Fruit fly (Drosophila melanogaster) whole organism, embryonic: ENCODE data around the gene Taf11.

Source experiments
- Blimp-1 ChIP-seq: fragments of 200-800 bp; sonication (Bioruptor generic); optimal IDR thresholded peaks from 3 replicates; lab custom pipeline; 2018; ENCODE audit warnings: missing biosample characterization, missing genetic modification characterization, mild to moderate bottlenecking, moderate library complexity, missing genetic modification reagents
- CG11695 ChIP-seq: fragments of 200-800 bp; sonication (Bioruptor generic); IDR thresholded peaks from 3 replicates; pipeline ENCODE4 v1.3.6; 2022; ENCODE audit warnings: missing biosample characterization, missing genetic modification characterization
- CG1233 ChIP-seq: fragments of 200-800 bp; sonication (Bioruptor generic); optimal IDR thresholded peaks from 4 replicates; lab custom pipeline; 2018; ENCODE audit warnings: missing biosample characterization, mild to moderate bottlenecking, missing genetic modification characterization
- CG12659 ChIP-seq: fragments of 200-800 bp; sonication (Bioruptor generic); optimal IDR thresholded peaks from 3 replicates; lab custom pipeline; 2017; ENCODE audit warnings: mild to moderate bottlenecking, missing biosample characterization, missing genetic modification reagents, missing genetic modification characterization
- CG13296 ChIP-seq: fragments of 200-800 bp; sonication (Bioruptor generic); optimal IDR thresholded peaks from 3 replicates; lab custom pipeline; 2018; ENCODE audit warnings: missing biosample characterization, mild to moderate bottlenecking, missing genetic modification characterization
- CG13424 ChIP-seq: fragments of 200-800 bp; sonication (Bioruptor generic); optimal IDR thresholded peaks from 2 replicates; lab custom pipeline; 2019; ENCODE audit warnings: missing biosample characterization, mild to moderate bottlenecking, missing genetic modification characterization, moderate library complexity
- CG16815 ChIP-seq: fragments of 200-800 bp; sonication (Bioruptor generic); optimal IDR thresholded peaks from 3 replicates; lab custom pipeline; 2017; ENCODE audit warnings: missing biosample characterization, mild to moderate bottlenecking, missing genetic modification characterization
- CG18599 ChIP-seq: fragments of 200-800 bp; sonication (Bioruptor generic); optimal IDR thresholded peaks from 3 replicates; lab custom pipeline; 2017; ENCODE audit warnings: missing biosample characterization, missing genetic modification characterization, mild to moderate bottlenecking, moderate library complexity, missing genetic modification reagents
- CG18619 ChIP-seq: fragments of 200-800 bp; sonication (Bioruptor generic); optimal IDR thresholded peaks from 3 replicates; lab custom pipeline; 2017; ENCODE audit warnings: missing biosample characterization, mild to moderate bottlenecking, missing genetic modification characterization
- CG30403 ChIP-seq: fragments of 200-800 bp; sonication (Bioruptor generic); optimal IDR thresholded peaks from 3 replicates; lab custom pipeline; 2016; ENCODE audit warnings: missing biosample characterization, missing genetic modification characterization
- CG30431 ChIP-seq: fragments of 200-800 bp; sonication (Bioruptor generic); optimal IDR thresholded peaks from 2 replicates; lab custom pipeline; 2017; ENCODE audit warnings: missing biosample characterization, missing genetic modification characterization
- CG31365 ChIP-seq: fragments of 200-800 bp; sonication (Bioruptor generic); optimal IDR thresholded peaks from 2 replicates; lab custom pipeline; 2018; ENCODE audit warnings: missing biosample characterization, mild to moderate bottlenecking, missing genetic modification characterization
- CG3847 ChIP-seq: fragments of 200-800 bp; sonication (Bioruptor generic); IDR thresholded peaks from 2 replicates; pipeline ENCODE4 v1.3.6; 2022; ENCODE audit warnings: missing biosample characterization, missing genetic modification characterization
- CG4854 ChIP-seq: fragments of 200-800 bp; sonication (Bioruptor generic); optimal IDR thresholded peaks from 2 replicates; lab custom pipeline; 2016; ENCODE audit warnings: missing biosample characterization, missing genetic modification characterization, inconsistent platforms
- CG8290 ChIP-seq, 3 experiments: fragments of 200-800 bp; sonication (Bioruptor generic); optimal IDR thresholded peaks; 2 replicates each; lab custom pipeline; 2016 to 2019; ENCODE audit warnings: missing biosample characterization in 3 of 3, missing genetic modification characterization in 3 of 3, mild to moderate bottlenecking in 2 of 3, moderate library complexity in 1 of 3
- Deaf1 ChIP-seq: fragments of 200-800 bp; optimal IDR thresholded peaks from 3 replicates; lab custom pipeline; 2019; ENCODE audit warnings: missing biosample characterization, mild to moderate bottlenecking, missing genetic modification characterization, moderate library complexity
- Eip74EF ChIP-seq, 2 experiments: fragments of 200-800 bp in 1 of 2; fragments of >200 bp in 1 of 2; sonication (Bioruptor generic) in 1 of 2; optimal IDR thresholded peaks; 2 replicates each; lab custom pipeline; 2017 to 2019; ENCODE audit warnings: missing biosample characterization in 2 of 2, missing genetic modification characterization in 2 of 2, mild to moderate bottlenecking in 1 of 2, moderate library complexity in 1 of 2
- Fer1 ChIP-seq: fragments of 200-800 bp; sonication (Bioruptor generic); optimal IDR thresholded peaks from 2 replicates; lab custom pipeline; 2017; ENCODE audit warnings: missing biosample characterization, mild to moderate bottlenecking, missing genetic modification characterization
- Fer3 ChIP-seq: fragments of 200-800 bp; sonication (Bioruptor generic); optimal IDR thresholded peaks from 2 replicates; lab custom pipeline; 2018; ENCODE audit warnings: missing biosample characterization, mild to moderate bottlenecking, missing genetic modification characterization, moderate library complexity
- Gug ChIP-seq: fragments of 200-800 bp; sonication (Bioruptor generic); IDR thresholded peaks from 4 replicates; pipeline ENCODE4 v1.3.6; 2022; ENCODE audit warnings: missing biosample characterization, missing genetic modification characterization
- H2.0 ChIP-seq: fragments of 200-800 bp; sonication (Bioruptor generic); IDR thresholded peaks from 2 replicates; pipeline ENCODE4 v1.3.6; 2022; ENCODE audit warnings: missing biosample characterization, missing genetic modification characterization
- HmgZ ChIP-seq: fragments of 200-800 bp; sonication (Bioruptor generic); optimal IDR thresholded peaks from 2 replicates; lab custom pipeline; 2018; ENCODE audit warnings: missing biosample characterization, mild to moderate bottlenecking, missing genetic modification characterization
- Mes4 ChIP-seq: fragments of 200-800 bp; sonication (Bioruptor generic); optimal IDR thresholded peaks from 2 replicates; lab custom pipeline; 2016; ENCODE audit warnings: missing biosample characterization, missing genetic modification characterization
- Oli ChIP-seq: fragments of 200-800 bp; sonication (Bioruptor generic); optimal IDR thresholded peaks from 2 replicates; lab custom pipeline; 2018; ENCODE audit warnings: missing biosample characterization, mild to moderate bottlenecking, missing genetic modification characterization, moderate library complexity
- PHDP ChIP-seq: fragments of 200-800 bp; sonication (Bioruptor generic); optimal IDR thresholded peaks from 3 replicates; lab custom pipeline; 2018; ENCODE audit warnings: missing biosample characterization, mild to moderate bottlenecking, missing genetic modification characterization, moderate library complexity
- Rfx ChIP-seq: fragments of 200-800 bp; sonication (Bioruptor generic); IDR thresholded peaks from 2 replicates; pipeline ENCODE4 v1.3.6; 2022; ENCODE audit warnings: missing biosample characterization, missing genetic modification characterization
- ara ChIP-seq: fragments of 200-800 bp; sonication (Bioruptor generic); IDR thresholded peaks from 2 replicates; pipeline ENCODE4 v1.3.6; 2022; ENCODE audit warnings: missing biosample characterization, missing genetic modification characterization
- chif ChIP-seq, 2 experiments: fragments of 200-800 bp; sonication (Bioruptor generic); optimal IDR thresholded peaks; 3 replicates each; lab custom pipeline; 2016; ENCODE audit warnings: missing biosample characterization in 2 of 2, missing genetic modification characterization in 2 of 2
- cwo ChIP-seq: fragments of 200-800 bp; sonication (Bioruptor generic); optimal IDR thresholded peaks from 3 replicates; lab custom pipeline; 2017; ENCODE audit warnings: missing biosample characterization, missing genetic modification characterization, mild to moderate bottlenecking, moderate library complexity, missing genetic modification reagents
- dpn ChIP-seq, 2 experiments: fragments of 200-800 bp; sonication (Bioruptor generic); optimal IDR thresholded peaks; 3 replicates each; lab custom pipeline; 2016; ENCODE audit warnings: missing biosample characterization in 2 of 2, missing genetic modification characterization in 2 of 2
- gem ChIP-seq: fragments of 200-800 bp; sonication (Bioruptor generic); optimal IDR thresholded peaks from 2 replicates; lab custom pipeline; 2019; ENCODE audit warnings: missing biosample characterization, mild to moderate bottlenecking, missing genetic modification characterization, moderate library complexity
- hb ChIP-seq: fragments of 200-800 bp; sonication (Bioruptor generic); IDR thresholded peaks from 3 replicates; pipeline ENCODE4 v1.3.6; 2022; ENCODE audit warnings: missing biosample characterization, missing genetic modification characterization; ENCODE audit not compliant: partially characterized antibody
- inv ChIP-seq: fragments of 200-800 bp; sonication (Bioruptor generic); IDR thresholded peaks from 2 replicates; pipeline ENCODE4 v1.3.6; 2022; ENCODE audit warnings: missing biosample characterization, missing genetic modification characterization; ENCODE audit not compliant: partially characterized antibody
- sd ChIP-seq: fragments of 200-800 bp; sonication (Bioruptor generic); optimal IDR thresholded peaks from 3 replicates; lab custom pipeline; 2018; ENCODE audit warnings: missing biosample characterization, mild to moderate bottlenecking, missing genetic modification characterization, moderate library complexity
- sens ChIP-seq: fragments of 200-800 bp; sonication (Bioruptor generic); peaks from one replicate; lab custom pipeline; 2016; ENCODE audit warnings: missing biosample characterization, missing genetic modification characterization
- slou ChIP-seq: fragments of 200-800 bp; sonication (Bioruptor generic); optimal IDR thresholded peaks from 3 replicates; lab custom pipeline; 2016; ENCODE audit warnings: missing biosample characterization, missing genetic modification characterization
- sug ChIP-seq: fragments of 200-800 bp; optimal IDR thresholded peaks from 2 replicates; lab custom pipeline; 2019; ENCODE audit warnings: missing biosample characterization, mild to moderate bottlenecking, missing genetic modification characterization, moderate library complexity
- tgo ChIP-seq: fragments of 200-800 bp; sonication (Bioruptor generic); IDR thresholded peaks from 3 replicates; pipeline ENCODE4 v1.3.6; 2022; ENCODE audit warnings: missing biosample characterization, missing genetic modification characterization
- ttk ChIP-seq: fragments of 200-800 bp; sonication (Bioruptor generic); IDR thresholded peaks from 2 replicates; pipeline ENCODE4 v2.1.2; 2022; ENCODE audit warnings: missing biosample characterization, missing genetic modification characterization
- unpg ChIP-seq: fragments of 200-800 bp; sonication (Bioruptor generic); optimal IDR thresholded peaks from 3 replicates; lab custom pipeline; 2018; ENCODE audit warnings: missing biosample characterization, mild to moderate bottlenecking, missing genetic modification characterization, moderate library complexity
- wor ChIP-seq: fragments of 200-800 bp; sonication (Bioruptor generic); IDR thresholded peaks from 2 replicates; pipeline ENCODE4 v1.3.6; 2022; ENCODE audit warnings: missing biosample characterization, missing genetic modification characterization
- zen2 ChIP-seq: fragments of 200-800 bp; sonication (Bioruptor generic); IDR thresholded peaks from 3 replicates; pipeline ENCODE4 v1.3.6; 2022; ENCODE audit warnings: missing biosample characterization, missing genetic modification characterization; ENCODE audit not compliant: partially characterized antibody

The Taf11 gene

DNA sequence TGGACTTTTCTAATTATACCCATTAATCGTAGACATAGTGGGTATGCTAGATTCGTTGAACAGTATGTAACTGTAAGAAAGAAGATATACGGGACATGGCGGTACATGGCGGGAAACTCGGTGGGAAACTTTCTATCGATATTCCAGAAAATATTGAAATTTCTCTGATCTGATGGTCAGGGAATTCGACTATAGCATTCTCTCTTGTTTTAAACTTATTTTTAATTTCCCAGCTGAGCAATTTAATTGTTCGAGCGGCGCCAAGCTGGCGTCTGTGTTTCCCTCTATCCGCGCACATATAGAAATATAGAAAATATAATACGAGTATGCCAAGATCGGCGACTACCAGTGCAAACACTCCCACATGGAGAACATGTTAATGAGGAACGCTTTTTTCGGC, 16.1 kb upstream of the Taf11 start (continued):
- TF ChIP-seq ttk (GFP tag; lab: Robert Waterston, UW) (no peak), CG30403 (peak; percentile 41), ara (GFP tag; lab: Robert Waterston, UW) (no peak), Fer3 (tag; lab: Kevin White, UChicago) (peak; percentile 40), Mes4 (GFP tag; lab: Kevin White, UChicago) (no peak), H2.0 (peak; percentile 21; the same call in 1 of the 2 replicates), sens (GFP tag; lab: Kevin White, UChicago) (peak; percentile 51), slou (GFP tag; lab: Kevin White, UChicago) (no peak), CG16815 (GFP tag; lab: Kevin White, UChicago) (peak; percentile 3), cwo (GFP tag; lab: Kevin White, UChicago) (peak; percentile 4), CG13296 (GFP tag; lab: Kevin White, UChicago) (peak; percentile 0), CG18599 (GFP tag; lab: Kevin White, UChicago) (peak; percentile 55), CG1233 (GFP tag; lab: Kevin White, UChicago) (peak; percentile 14), dpn (GFP tag; optimal IDR thresholded peaks at IDR 0.05; lab: Kevin White, UChicago) (peak in 1 of 2 experiments; percentile 28), CG18619 (GFP tag; lab: Kevin White, UChicago) (peak; percentile 7), CG30431 (GFP tag; lab: Kevin White, UChicago) (peak; percentile 14), gem (tag; lab: Kevin White, UChicago) (peak; percentile 61), Rfx (GFP tag; lab: Robert Waterston, UW) (peak; percentile 52), CG3847 (GFP tag; lab: Robert Waterston, UW) (peak; percentile 29; the same call in 1 of the 2 replicates), CG8290 (GFP tag; optimal IDR thresholded peaks at IDR 0.05; lab: Kevin White, UChicago) (no peak), CG8290 (tag; optimal IDR thresholded peaks at IDR 0.05; lab: Kevin White, UChicago) (peak in 1 of 2 experiments; percentile 43), PHDP (tag; lab: Kevin White, UChicago) (peak; percentile 43), CG4854 (GFP tag; lab: Kevin White, UChicago) (no peak), HmgZ (tag; lab: Kevin White, UChicago) (no peak), sd (tag; lab: Kevin White, UChicago) (peak; percentile 44), chif (GFP tag; optimal IDR thresholded peaks at IDR 0.05; lab: Kevin White, UChicago) (peak in 1 of 2 experiments; percentile 32), Eip74EF (GFP tag; optimal IDR thresholded peaks at IDR 0.05; lab: Kevin White, UChicago) (no peak), CG12659 (GFP tag; lab: Kevin White, UChicago) (peak; percentile 44), tgo (no peak), unpg (peak; percentile 26), wor (no peak), Gug (GFP tag; lab: Robert Waterston, UW) (no peak), Fer1 (GFP tag; lab: Kevin White, UChicago) (peak; percentile 26), CG13424 (peak; percentile 35), sug (tag; lab: Kevin White, UChicago) (peak; percentile 6), hb (GFP tag; lab: Robert Waterston, UW) (no peak), Deaf1 (tag; lab: Kevin White, UChicago) (peak; percentile 7), zen2 (GFP tag; lab: Robert Waterston, UW) (0 out of 3 replicates have a peak, but pooled peaks have one; percentile 4), CG31365 (tag; lab: Kevin White, UChicago) (no peak), Blimp-1 (GFP tag; lab: Kevin White, UChicago) (no peak), inv (no peak), Oli (tag; lab: Kevin White, UChicago) (peak; percentile 1), CG11695 (no peak)
